Fruit fly (Drosophila melanogaster) whole organism, embryonic: ENCODE measurements around the gene CG17118.
A peak's percentile ranks its signal among the peaks of the same experiment; 100 is the strongest.

Source experiments
- ATbp ChIP-seq: fragments of 200-800 bp; sonication (Bioruptor generic); optimal IDR thresholded peaks from 2 replicates; lab custom pipeline; 2017; ENCODE audit warnings: missing biosample characterization, mild to moderate bottlenecking, missing genetic modification characterization, missing genetic modification reagents
- Aef1 ChIP-seq: fragments of 200-800 bp; sonication (Bioruptor generic); IDR thresholded peaks from 3 replicates; pipeline ENCODE4 v1.3.6; 2022; ENCODE audit warnings: missing biosample characterization, missing genetic modification characterization
- Bteb2 ChIP-seq: fragments of 200-800 bp; sonication (Bioruptor generic); optimal IDR thresholded peaks from 2 replicates; lab custom pipeline; 2016; ENCODE audit warnings: missing biosample characterization, missing genetic modification characterization
- CG12155 ChIP-seq: fragments of 200-800 bp; sonication (Bioruptor generic); optimal IDR thresholded peaks from 3 replicates; lab custom pipeline; 2016; ENCODE audit warnings: missing biosample characterization, missing genetic modification characterization
- CG12236 ChIP-seq: fragments of 200-800 bp; sonication (Bioruptor generic); optimal IDR thresholded peaks from 2 replicates; lab custom pipeline; 2016; ENCODE audit warnings: missing biosample characterization, missing genetic modification characterization
- CG1233 ChIP-seq: fragments of 200-800 bp; sonication (Bioruptor generic); optimal IDR thresholded peaks from 4 replicates; lab custom pipeline; 2018; ENCODE audit warnings: missing biosample characterization, mild to moderate bottlenecking, missing genetic modification characterization
- CG12659 ChIP-seq: fragments of 200-800 bp; sonication (Bioruptor generic); optimal IDR thresholded peaks from 3 replicates; lab custom pipeline; 2017; ENCODE audit warnings: mild to moderate bottlenecking, missing biosample characterization, missing genetic modification reagents, missing genetic modification characterization
- CG13287 ChIP-seq: fragments of 200-800 bp; sonication (Bioruptor generic); IDR thresholded peaks from 2 replicates; pipeline ENCODE4 v1.3.6; 2022; ENCODE audit warnings: missing biosample characterization, missing genetic modification characterization; ENCODE audit not compliant: partially characterized antibody
- CG14667 ChIP-seq: fragments of 200-800 bp; sonication (Bioruptor generic); IDR thresholded peaks from 2 replicates; pipeline ENCODE4 v1.3.6; 2022; ENCODE audit warnings: missing biosample characterization, missing genetic modification characterization
- CG15073 ChIP-seq: fragments of 200-800 bp; sonication (Bioruptor generic); optimal IDR thresholded peaks from 2 replicates; lab custom pipeline; 2016; ENCODE audit warnings: missing biosample characterization, missing genetic modification characterization
- CG15269 ChIP-seq: fragments of 200-800 bp; sonication (Bioruptor generic); optimal IDR thresholded peaks from 2 replicates; lab custom pipeline; 2018; ENCODE audit warnings: missing biosample characterization, mild to moderate bottlenecking, missing genetic modification characterization, moderate library complexity
- CG15601 ChIP-seq: fragments of 200-800 bp; sonication (Bioruptor generic); optimal IDR thresholded peaks from 3 replicates; lab custom pipeline; 2019; ENCODE audit warnings: missing biosample characterization, mild to moderate bottlenecking, missing genetic modification characterization, moderate library complexity
- CG2120 ChIP-seq: fragments of 200-800 bp; sonication (Bioruptor generic); optimal IDR thresholded peaks from 3 replicates; lab custom pipeline; 2016; ENCODE audit warnings: missing biosample characterization, missing genetic modification characterization
- CG30403 ChIP-seq: fragments of 200-800 bp; sonication (Bioruptor generic); optimal IDR thresholded peaks from 3 replicates; lab custom pipeline; 2016; ENCODE audit warnings: missing biosample characterization, missing genetic modification characterization
- CG42726 ChIP-seq: fragments of 200-800 bp; sonication (Bioruptor generic); IDR thresholded peaks from 2 replicates; pipeline ENCODE4 v1.3.6; 2022; ENCODE audit warnings: missing biosample characterization, missing genetic modification characterization; ENCODE audit not compliant: partially characterized antibody
- CG4328 ChIP-seq: fragments of 200-800 bp; sonication (Bioruptor generic); optimal IDR thresholded peaks from 3 replicates; lab custom pipeline; 2017; ENCODE audit warnings: missing biosample characterization, missing genetic modification reagents, missing genetic modification characterization
- CG4820 ChIP-seq: fragments of 200-800 bp; sonication (Bioruptor generic); optimal IDR thresholded peaks from 3 replicates; lab custom pipeline; 2016; ENCODE audit warnings: missing biosample characterization, missing genetic modification characterization
- CG8281 ChIP-seq: fragments of 200-800 bp; sonication (Bioruptor generic); optimal IDR thresholded peaks from 2 replicates; lab custom pipeline; 2018; ENCODE audit warnings: missing biosample characterization, mild to moderate bottlenecking, missing genetic modification characterization, moderate library complexity
- CG8765 ChIP-seq: fragments of 200-800 bp; sonication (Bioruptor generic); IDR thresholded peaks from 2 replicates; pipeline ENCODE4 v1.3.6; 2022; ENCODE audit warnings: missing biosample characterization, missing genetic modification characterization
- CG9817 ChIP-seq: fragments of 200-800 bp; sonication (Bioruptor generic); optimal IDR thresholded peaks from 2 replicates; lab custom pipeline; 2018; ENCODE audit warnings: missing biosample characterization, mild to moderate bottlenecking, missing genetic modification characterization, moderate library complexity
- Deaf1 ChIP-seq: fragments of 200-800 bp; optimal IDR thresholded peaks from 3 replicates; lab custom pipeline; 2019; ENCODE audit warnings: missing biosample characterization, mild to moderate bottlenecking, missing genetic modification characterization, moderate library complexity
- Dek ChIP-seq: fragments of 200-800 bp; sonication (Bioruptor generic); optimal IDR thresholded peaks from 3 replicates; lab custom pipeline; 2019; ENCODE audit warnings: missing biosample characterization, mild to moderate bottlenecking, missing genetic modification characterization, moderate library complexity
- Dref ChIP-seq: fragments of 200-800 bp; sonication (Bioruptor generic); IDR thresholded peaks from 2 replicates; pipeline ENCODE4 v1.3.6; 2022; ENCODE audit warnings: missing biosample characterization, missing genetic modification characterization
- Drgx ChIP-seq: fragments of 200-800 bp; sonication (Bioruptor generic); IDR thresholded peaks from 2 replicates; pipeline ENCODE4 v1.3.6; 2022; ENCODE audit warnings: missing biosample characterization, missing genetic modification characterization
- Hsf ChIP-seq: fragments of 200-800 bp; sonication (Bioruptor generic); optimal IDR thresholded peaks from 3 replicates; lab custom pipeline; 2016; ENCODE audit warnings: missing biosample characterization, missing genetic modification characterization
- NK7.1 ChIP-seq: fragments of 200-800 bp; sonication (Bioruptor generic); optimal IDR thresholded peaks from 3 replicates; lab custom pipeline; 2016; ENCODE audit warnings: missing biosample characterization, missing genetic modification characterization
- Pdp1 ChIP-seq, 2 experiments: fragments of 200-800 bp; sonication (Bioruptor generic); optimal IDR thresholded peaks; 3 replicates each; lab custom pipeline; 2016; ENCODE audit warnings: missing biosample characterization in 2 of 2, missing genetic modification characterization in 2 of 2, mild to moderate bottlenecking in 1 of 2, moderate library complexity in 1 of 2
- Six4 ChIP-seq: fragments of 200-800 bp; sonication (Bioruptor generic); optimal IDR thresholded peaks from 2 replicates; lab custom pipeline; 2016; ENCODE audit warnings: missing biosample characterization, missing genetic modification characterization
- Taf1 ChIP-seq: fragments of 200-800 bp; sonication (Bioruptor generic); IDR thresholded peaks from 2 replicates; pipeline ENCODE4 v1.3.6; 2022; ENCODE audit warnings: missing biosample characterization, missing genetic modification characterization
- abd-A ChIP-seq: fragments of 200-800 bp; sonication (Bioruptor generic); optimal IDR thresholded peaks from 3 replicates; lab custom pipeline; 2019; ENCODE audit warnings: missing biosample characterization, mild to moderate bottlenecking, missing genetic modification characterization, moderate library complexity
- ac ChIP-seq: fragments of 200-800 bp; sonication (Bioruptor generic); optimal IDR thresholded peaks from 3 replicates; lab custom pipeline; 2017; ENCODE audit warnings: missing biosample characterization, mild to moderate bottlenecking, missing genetic modification characterization
- bowl ChIP-seq: fragments of 200-800 bp; sonication (Bioruptor generic); IDR thresholded peaks from 2 replicates; pipeline ENCODE4 v1.3.6; 2022; ENCODE audit warnings: missing biosample characterization, missing genetic modification characterization
- ci ChIP-seq: fragments of 200-800 bp; sonication (Bioruptor generic); IDR thresholded peaks from 3 replicates; pipeline ENCODE4 v1.3.6; 2022; ENCODE audit warnings: missing biosample characterization, missing genetic modification characterization
- croc ChIP-seq: fragments of 200-800 bp; sonication (Bioruptor generic); conservative IDR thresholded peaks from 3 replicates; pipeline ENCODE4 v1.3.6; 2022; ENCODE audit warnings: missing biosample characterization, missing genetic modification characterization
- danr ChIP-seq: fragments of 200-800 bp; sonication (Bioruptor generic); IDR thresholded peaks from 2 replicates; pipeline ENCODE4 v1.3.6; 2022; ENCODE audit warnings: missing biosample characterization, missing genetic modification characterization
- en ChIP-seq: fragments of 200-800 bp; sonication (Bioruptor generic); optimal IDR thresholded peaks from 2 replicates; lab custom pipeline; 2016; ENCODE audit warnings: missing biosample characterization, missing genetic modification characterization
- fd3F ChIP-seq: fragments of 200-800 bp; sonication (Bioruptor generic); optimal IDR thresholded peaks from 2 replicates; lab custom pipeline; 2018; ENCODE audit warnings: missing biosample characterization, mild to moderate bottlenecking, missing genetic modification characterization, moderate library complexity
- fru ChIP-seq: fragments of >200 bp; optimal IDR thresholded peaks from 2 replicates; lab custom pipeline; 2017
- gem ChIP-seq: fragments of 200-800 bp; sonication (Bioruptor generic); optimal IDR thresholded peaks from 2 replicates; lab custom pipeline; 2019; ENCODE audit warnings: missing biosample characterization, mild to moderate bottlenecking, missing genetic modification characterization, moderate library complexity
- hkb ChIP-seq, 2 experiments: fragments of 200-800 bp in 1 of 2; fragments of >200 bp in 1 of 2; sonication (Bioruptor generic) in 1 of 2; IDR thresholded peaks in 1 of 2; optimal IDR thresholded peaks in 1 of 2; 2 replicates each; pipeline versions ENCODE4 v1.3.6 to Lab custom; 2017 to 2022; ENCODE audit warnings: missing biosample characterization in 1 of 2, missing genetic modification characterization in 1 of 2
- knrl ChIP-seq: fragments of 200-800 bp; sonication (Bioruptor generic); IDR thresholded peaks from 3 replicates; pipeline ENCODE4 v1.3.6; 2022; ENCODE audit warnings: missing biosample characterization, missing genetic modification characterization; ENCODE audit not compliant: partially characterized antibody
- oc ChIP-seq: fragments of 200-800 bp; sonication (Bioruptor generic); optimal IDR thresholded peaks from 2 replicates; lab custom pipeline; 2018; ENCODE audit warnings: missing biosample characterization, mild to moderate bottlenecking, missing genetic modification characterization, moderate library complexity
- org-1 ChIP-seq: fragments of 200-800 bp; sonication (Bioruptor generic); optimal IDR thresholded peaks from 2 replicates; lab custom pipeline; 2017; ENCODE audit warnings: missing biosample characterization, missing genetic modification characterization
- pan ChIP-seq, 4 experiments: fragments of >200 bp in 3 of 4; fragments of 200-800 bp in 1 of 4; sonication (Bioruptor generic) in 1 of 4; optimal IDR thresholded peaks in 3 of 4; IDR thresholded peaks in 1 of 4; 2 replicates each; pipeline versions ENCODE4 v1.3.6 to Lab custom; 2017 to 2022; ENCODE audit warnings: missing biosample characterization in 2 of 4, missing genetic modification characterization in 2 of 4, mixed read lengths in 1 of 4
- sna ChIP-seq: fragments of 200-800 bp; sonication (Bioruptor generic); IDR thresholded peaks from 2 replicates; pipeline ENCODE4 v1.3.6; 2022; ENCODE audit warnings: missing biosample characterization, missing genetic modification characterization; ENCODE audit not compliant: partially characterized antibody
- ssp ChIP-seq: fragments of 200-800 bp; sonication (Bioruptor generic); IDR thresholded peaks from 2 replicates; pipeline ENCODE4 v1.3.6; 2022; ENCODE audit warnings: missing biosample characterization, missing genetic modification characterization
- tgo ChIP-seq: fragments of 200-800 bp; sonication (Bioruptor generic); IDR thresholded peaks from 3 replicates; pipeline ENCODE4 v1.3.6; 2022; ENCODE audit warnings: missing biosample characterization, missing genetic modification characterization
- usp ChIP-seq: fragments of >200 bp; optimal IDR thresholded peaks from 2 replicates; lab custom pipeline; 2017; ENCODE audit warnings: missing biosample characterization, missing genetic modification characterization

The CG17118 gene

dm6 chr2L:10760422-10761166, 30.5 kb downstream of the CG17118 start, which contains the start of gene CG6495 (continued):
- TF ChIP-seq sna (GFP tag; lab: Robert Waterston, UW) (no peak), CG8281 (tag; lab: Kevin White, UChicago) (peak; percentile 2), CG42726 (no peak), Pdp1 (GFP tag; optimal IDR thresholded peaks at IDR 0.05; lab: Kevin White, UChicago) (peak in 1 of 2 experiments; percentile 15), usp (GFP tag; lab: Kevin White, UChicago) (no peak), CG9817 (tag; lab: Kevin White, UChicago) (peak; percentile 32), CG15601 (tag; lab: Kevin White, UChicago) (peak; percentile 49), tgo (GFP tag; lab: Robert Waterston, UW) (peak; percentile 50; the same call in 2 of the 3 replicates), pan (optimal IDR thresholded peaks at IDR 0.05; lab: Kevin White, UChicago) (no peak), pan (GFP tag; optimal IDR thresholded peaks at IDR 0.05 in 1 of 2, IDR thresholded peaks at IDR 0.05 in 1 of 2) (peak in 1 of 2 experiments; percentile 29), CG12155 (GFP tag; lab: Kevin White, UChicago) (peak; percentile 26), NK7.1 (no peak), CG2120 (GFP tag; lab: Kevin White, UChicago) (peak; percentile 74), Dek (tag; lab: Kevin White, UChicago) (peak; percentile 50), fd3F (GFP tag; lab: Kevin White, UChicago) (peak; percentile 18), Hsf (GFP tag; lab: Kevin White, UChicago) (peak; percentile 15), Taf1 (GFP tag; lab: Robert Waterston, UW) (0 out of 2 replicates have a peak, but pooled peaks have one; percentile 6), Aef1 (no peak), oc (tag; lab: Kevin White, UChicago) (peak; percentile 38), ac (GFP tag; lab: Kevin White, UChicago) (no peak), CG13287 (GFP tag; lab: Robert Waterston, UW) (no peak), ci (GFP tag; lab: Robert Waterston, UW) (0 out of 3 replicates have a peak, but pooled peaks have one; percentile 7), ATbp (peak; percentile 47), CG4820 (GFP tag; lab: Kevin White, UChicago) (peak; percentile 0), CG30403 (GFP tag; lab: Kevin White, UChicago) (peak; percentile 61), knrl (GFP tag; lab: Robert Waterston, UW) (no peak), CG15269 (peak; percentile 72), danr (no peak), hkb (optimal IDR thresholded peaks at IDR 0.05; lab: Kevin White, UChicago) (no peak), hkb (GFP tag; IDR thresholded peaks at IDR 0.05; lab: Robert Waterston, UW) (peak; percentile 62), CG4328 (GFP tag; lab: Kevin White, UChicago) (peak; percentile 8), CG14667 (GFP tag; lab: Robert Waterston, UW) (0 out of 2 replicates have a peak, but pooled peaks have one; percentile 11), org-1 (peak; percentile 32), Six4 (GFP tag; lab: Kevin White, UChicago) (peak; percentile 32), gem (tag; lab: Kevin White, UChicago) (peak; percentile 80), Deaf1 (tag; lab: Kevin White, UChicago) (peak; percentile 69), croc (GFP tag; lab: Robert Waterston, UW) (peak; percentile 30; the same call in 2 of the 3 replicates), CG8765 (GFP tag; lab: Robert Waterston, UW) (no peak), fru (lab: Kevin White, UChicago) (no peak), en (GFP tag; lab: Kevin White, UChicago) (no peak), CG12236 (no peak), Dref (0 out of 2 replicates have a peak, but pooled peaks have one; percentile 32), abd-A (peak; percentile 90), Bteb2 (GFP tag; lab: Kevin White, UChicago) (peak; percentile 17), ssp (peak; percentile 37; the same call in 1 of the 2 replicates), bowl (no peak), CG12659 (GFP tag; lab: Kevin White, UChicago) (peak; percentile 65), Drgx (GFP tag; lab: Robert Waterston, UW) (no peak), CG15073 (GFP tag; lab: Kevin White, UChicago) (no peak), CG1233 (GFP tag; lab: Kevin White, UChicago) (peak; percentile 30)
